Worm (Caenorhabditis elegans): ENCODE results near the gene C45H4.18.
A peak's percentile ranks its signal among the peaks of the same experiment; 100 is the strongest.

The C45H4.18 gene

ce11 chrV:2159331-2159730 lies 16.0 kb upstream of the C45H4.18 start, which contains the start of gene C45H4.14:
TSS of gene C45H4.14 (minus strand) at chrV:2159431.
- TF ChIP-seq skn-1 (tag; optimal IDR thresholded peaks at IDR 0.05) = no peak
- no peak for TF ChIP-seq ceh-63 (GFP tag; optimal IDR thresholded peaks at IDR 0.05)
- TF ChIP-seq mep-1 (tag; optimal IDR thresholded peaks at IDR 0.05) = no peak
- no peak for TF ChIP-seq snpc-4 (tag; optimal IDR thresholded peaks at IDR 0.05)
- no peak for TF ChIP-seq rnt-1 (tag; optimal IDR thresholded peaks at IDR 0.05)
- TF ChIP-seq efl-3 (GFP tag; optimal IDR thresholded peaks at IDR 0.05) = no peak
- TF ChIP-seq ceh-90 (tag; optimal IDR thresholded peaks at IDR 0.05) = no peak
- TF ChIP-seq lsy-2 (tag; optimal IDR thresholded peaks at IDR 0.05) = no peak
- TF ChIP-seq lin-15B (tag; optimal IDR thresholded peaks at IDR 0.05) = no peak
- no peak for TF ChIP-seq sptf-1 (tag; optimal IDR thresholded peaks at IDR 0.05)
- TF ChIP-seq nhr-71 (tag; optimal IDR thresholded peaks at IDR 0.05) = no peak
- TF ChIP-seq sox-4 (tag; optimal IDR thresholded peaks at IDR 0.05) = no peak
- no peak for TF ChIP-seq mef-2 (tag; optimal IDR thresholded peaks at IDR 0.05)

DNA sequence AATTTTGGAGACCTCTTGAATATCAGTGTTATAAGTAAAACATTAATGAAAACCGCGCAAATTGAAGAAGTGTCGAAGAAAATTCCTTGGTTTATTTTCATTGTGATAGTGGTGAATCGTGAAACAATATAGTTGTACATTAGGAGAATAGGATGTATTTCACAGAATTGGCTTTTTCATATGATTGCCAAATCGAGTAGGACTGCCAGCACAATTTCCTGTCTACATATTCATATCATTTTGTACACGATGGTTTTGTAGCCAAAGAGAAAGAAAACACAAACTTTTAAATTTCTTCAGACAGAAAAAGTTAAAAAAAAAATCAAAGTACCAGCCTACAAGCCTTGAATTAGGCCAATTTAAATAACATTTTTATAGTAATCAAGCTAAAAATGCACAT lies 11.6 kb upstream of the C45H4.18 start, which contains the start of gene str-255:
Gene str-255, minus strand, starts transcription at position 101 of the 400 bp plus-strand sequence.
- no peak for TF ChIP-seq ces-1 (GFP tag; optimal IDR thresholded peaks at IDR 0.05)
- no peak for TF ChIP-seq sox-4 (tag; optimal IDR thresholded peaks at IDR 0.05)
- no peak for TF ChIP-seq swsn-7 (tag; optimal IDR thresholded peaks at IDR 0.05)
- no peak for TF ChIP-seq F16B12.6 (tag; optimal IDR thresholded peaks at IDR 0.05)
- TF ChIP-seq hlh-4 (tag; optimal IDR thresholded peaks at IDR 0.05) = no peak
- no peak for TF ChIP-seq aha-1 (tag; optimal IDR thresholded peaks at IDR 0.05)
- no peak for TF ChIP-seq mep-1 (tag; optimal IDR thresholded peaks at IDR 0.05)
- no peak for TF ChIP-seq unc-130 (tag; optimal IDR thresholded peaks at IDR 0.05)
- TF ChIP-seq nhr-90 (tag; optimal IDR thresholded peaks at IDR 0.05; ENCODE audit: poor library complexity) = no peak
- no peak for TF ChIP-seq nhr-11 (tag; optimal IDR thresholded peaks at IDR 0.05)
- no peak for TF ChIP-seq elt-3 (tag; optimal IDR thresholded peaks at IDR 0.05)

DNA sequence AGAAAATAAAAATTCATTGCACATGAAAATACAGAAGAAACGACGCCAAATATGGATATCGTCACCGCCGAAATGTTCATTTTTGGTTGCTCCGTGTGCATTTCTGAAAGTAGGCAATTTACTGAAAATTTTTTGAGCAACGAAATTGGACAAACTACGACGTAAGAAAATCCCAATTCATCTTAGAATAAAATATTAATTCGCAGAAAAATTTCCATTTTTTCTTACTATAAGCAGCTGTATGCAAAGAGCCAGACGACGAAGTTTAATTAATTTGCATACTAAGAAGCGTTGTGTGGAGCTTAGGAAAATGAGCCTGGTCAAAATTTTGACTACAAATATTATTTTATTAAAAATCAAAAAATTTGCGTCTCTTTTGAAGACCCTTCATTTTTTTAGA lies 8.7 kb upstream of the C45H4.18 start, which contains the start of gene srbc-19:
Gene srbc-19, minus strand, starts transcription at position 101 of the 400 bp plus-strand sequence.
- no peak for TF ChIP-seq nhr-20 (tag; optimal IDR thresholded peaks at IDR 0.05)
- TF ChIP-seq swsn-7 (tag; optimal IDR thresholded peaks at IDR 0.05) = no peak
- TF ChIP-seq grh-1 (GFP tag; IDR thresholded peaks at IDR 0.05) = no peak
- no peak for TF ChIP-seq mep-1 (tag; optimal IDR thresholded peaks at IDR 0.05)
- no peak for TF ChIP-seq sox-4 (tag; optimal IDR thresholded peaks at IDR 0.05)
- TF ChIP-seq ceh-82 (tag; optimal IDR thresholded peaks at IDR 0.05) = no peak
- TF ChIP-seq pag-3 (tag; optimal IDR thresholded peaks at IDR 0.05; ENCODE audit: borderline replicate concordance, insufficient read depth) = no peak

ce11 chrV:2174465-2174864 lies 877 bp upstream of the C45H4.18 start:
- TF ChIP-seq efl-1 (optimal IDR thresholded peaks at IDR 0.05) (no peak), efl-1 (GFP tag; optimal IDR thresholded peaks at IDR 0.05 in 1 of 2) (peak; percentile 19 to 92), egl-13 (tag; optimal IDR thresholded peaks at IDR 0.05) (no peak)

ce11 chrV:2177307-2177764 lies 2.0 kb downstream of the C45H4.18 start, which contains the start of gene srbc-17:
TSS of gene srbc-17 (plus strand) at chrV:2177714.
- TF ChIP-seq egl-27 (tag; optimal IDR thresholded peaks at IDR 0.05) (no peak), snpc-4 (tag; optimal IDR thresholded peaks at IDR 0.05) (no peak), ces-1 (GFP tag; optimal IDR thresholded peaks at IDR 0.05) (no peak), tlp-1 (tag; optimal IDR thresholded peaks at IDR 0.05) (no peak), grh-1 (GFP tag; IDR thresholded peaks at IDR 0.05) (no peak), mef-2 (tag; optimal IDR thresholded peaks at IDR 0.05) (no peak), sptf-1 (tag; optimal IDR thresholded peaks at IDR 0.05) (no peak)

DNA sequence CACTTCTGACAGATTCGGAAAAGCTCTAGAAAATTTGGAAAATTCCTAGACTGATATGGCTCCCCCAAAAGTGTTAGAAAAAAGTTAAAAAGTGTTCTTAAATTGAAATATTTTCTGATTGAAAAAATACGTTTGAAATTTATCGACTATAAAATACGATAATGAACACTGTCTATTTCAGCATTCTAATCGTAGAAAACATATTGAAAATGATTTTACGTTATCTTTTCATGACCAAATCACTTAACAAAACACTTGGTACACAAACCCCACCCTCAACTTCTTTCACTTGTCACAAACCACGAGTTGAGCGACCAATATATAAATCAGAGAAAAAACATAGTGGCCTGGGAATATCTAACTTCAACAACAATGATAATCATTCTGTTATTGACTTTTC lies 3.9 kb downstream of the C45H4.18 start, which contains the start of gene cyp-33C1:
Gene cyp-33C1, plus strand, starts transcription at position 301 of the 400 bp plus-strand sequence.
- TF ChIP-seq egl-13 (tag; optimal IDR thresholded peaks at IDR 0.05) (no peak), rnt-1 (tag; optimal IDR thresholded peaks at IDR 0.05) (no peak), hlh-17 (GFP tag; optimal IDR thresholded peaks at IDR 0.05; ENCODE audit: borderline replicate concordance) (no peak), hpl-2 (GFP tag; optimal IDR thresholded peaks at IDR 0.05) (no peak), nhr-11 (tag; optimal IDR thresholded peaks at IDR 0.05) (no peak), nhr-19 (GFP tag; conservative IDR thresholded peaks at IDR 0.05) (no peak), Y116A8C.19 (tag; optimal IDR thresholded peaks at IDR 0.05; ENCODE audit: borderline replicate concordance) (no peak), snpc-4 (tag; optimal IDR thresholded peaks at IDR 0.05) (no peak), elt-3 (tag; optimal IDR thresholded peaks at IDR 0.05) (no peak), ceh-90 (tag; optimal IDR thresholded peaks at IDR 0.05) (no peak), sox-4 (tag; optimal IDR thresholded peaks at IDR 0.05) (no peak), unc-98 (GFP tag; IDR thresholded peaks at IDR 0.05) (no peak), nhr-237 (tag; optimal IDR thresholded peaks at IDR 0.05) (no peak)
